Fruit fly (Drosophila melanogaster): ENCODE results near the gene CG5708.
A peak's percentile ranks its signal among the peaks of the same experiment; 100 is the strongest.

Gene CG5708

DNA sequence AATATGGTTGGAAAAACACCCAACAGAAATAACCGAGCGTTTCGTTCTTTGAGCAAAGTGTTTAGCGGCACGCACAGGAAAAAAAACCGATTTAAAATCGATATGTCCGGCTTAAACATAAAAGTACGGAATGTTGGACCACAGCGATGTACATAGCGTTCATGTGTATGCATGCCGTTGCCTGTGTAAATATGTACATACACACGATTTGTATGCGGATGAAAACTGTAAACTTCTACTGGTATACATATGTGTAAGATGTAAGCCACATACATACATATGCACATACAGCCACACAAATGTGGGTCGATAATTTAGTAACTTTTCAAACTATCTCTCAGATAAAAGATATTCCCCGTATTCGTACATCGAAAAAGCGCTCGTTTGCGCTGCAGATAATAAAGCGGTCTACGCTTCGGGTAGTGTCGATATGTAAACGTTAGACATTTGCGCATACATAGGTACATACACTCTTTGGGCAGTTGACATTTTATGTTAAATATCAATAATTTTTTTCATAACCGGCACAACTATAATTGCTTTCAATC is 23.1 kb upstream of the CG5708 start:
- TF ChIP-seq CG8478 (optimal IDR thresholded peaks at IDR 0.05): no peak
- TF ChIP-seq CTCF (optimal IDR thresholded peaks at IDR 0.05): no peak

DNA sequence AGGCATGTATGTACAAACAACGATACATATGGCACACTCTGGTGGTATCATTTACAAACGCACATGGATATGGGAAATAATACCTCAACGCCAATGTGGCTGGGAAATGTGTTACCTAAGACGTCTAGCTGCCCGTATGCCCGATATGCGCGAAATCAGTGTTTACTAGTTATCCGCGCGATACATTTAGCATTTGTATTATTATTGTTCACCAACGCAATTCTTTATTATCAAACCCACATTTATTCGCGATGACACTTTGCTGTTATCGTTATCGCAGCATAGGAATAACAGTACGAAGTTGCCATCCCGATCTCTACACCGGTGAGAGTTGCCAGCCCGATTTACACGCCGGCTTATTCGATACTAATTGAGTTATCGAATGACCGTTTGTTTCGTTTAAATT is 20.2 kb upstream of the CG5708 start, which contains the start of gene chico:
TSS of gene chico (minus strand) at position 294 of the 406 bp plus-strand sequence.
- TF ChIP-seq CG8478 (optimal IDR thresholded peaks at IDR 0.05): no peak
- TF ChIP-seq CTCF (optimal IDR thresholded peaks at IDR 0.05): peak; percentile 45 to 46

DNA sequence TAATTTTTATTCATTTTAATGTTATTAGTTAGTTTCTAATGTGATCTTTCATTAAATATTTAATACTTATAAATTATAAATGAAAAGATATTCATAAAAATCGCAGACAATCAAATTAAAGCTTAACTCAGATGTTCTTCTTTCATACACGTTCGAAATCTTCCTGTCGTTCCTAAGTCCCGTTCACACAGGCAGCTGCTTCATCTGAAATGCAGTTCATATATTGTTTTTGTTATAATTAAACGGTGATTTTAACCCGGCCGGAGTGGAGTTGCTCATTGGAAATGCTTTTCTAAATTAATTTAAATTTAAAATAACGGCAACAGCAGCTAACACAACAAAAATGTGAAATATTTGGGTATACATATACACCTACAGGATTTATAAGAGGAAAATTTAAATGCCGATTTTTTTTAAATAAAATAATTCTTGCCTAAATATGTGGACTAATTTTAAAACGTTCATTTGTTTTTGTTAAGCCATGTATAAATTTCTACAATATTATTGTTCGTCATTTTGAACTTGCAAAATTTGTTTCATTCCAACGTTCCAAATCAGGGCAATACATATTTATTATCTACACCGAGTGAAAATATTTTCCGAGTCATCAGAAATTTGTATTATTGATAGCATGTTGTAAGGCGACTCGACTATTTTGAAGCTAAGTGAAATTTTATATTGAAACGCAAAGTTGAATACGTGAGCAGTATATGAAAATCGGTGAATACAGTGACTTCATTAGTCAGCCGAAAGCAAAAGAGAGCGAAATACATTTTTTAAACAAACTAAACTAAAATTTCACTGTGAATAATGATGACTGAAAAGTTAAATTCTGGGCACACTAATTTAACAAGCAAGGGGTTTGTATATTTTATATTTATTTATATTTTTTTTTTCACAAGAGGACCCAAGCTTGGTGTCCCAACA is 12.4 kb upstream of the CG5708 start, which contains the start of gene me31B:
TSS of gene me31B (plus strand) at position 616 of the 927 bp plus-strand sequence.
- TF ChIP-seq CTCF (optimal IDR thresholded peaks at IDR 0.05) (no peak), CG8478 (optimal IDR thresholded peaks at IDR 0.05) (no peak)

DNA sequence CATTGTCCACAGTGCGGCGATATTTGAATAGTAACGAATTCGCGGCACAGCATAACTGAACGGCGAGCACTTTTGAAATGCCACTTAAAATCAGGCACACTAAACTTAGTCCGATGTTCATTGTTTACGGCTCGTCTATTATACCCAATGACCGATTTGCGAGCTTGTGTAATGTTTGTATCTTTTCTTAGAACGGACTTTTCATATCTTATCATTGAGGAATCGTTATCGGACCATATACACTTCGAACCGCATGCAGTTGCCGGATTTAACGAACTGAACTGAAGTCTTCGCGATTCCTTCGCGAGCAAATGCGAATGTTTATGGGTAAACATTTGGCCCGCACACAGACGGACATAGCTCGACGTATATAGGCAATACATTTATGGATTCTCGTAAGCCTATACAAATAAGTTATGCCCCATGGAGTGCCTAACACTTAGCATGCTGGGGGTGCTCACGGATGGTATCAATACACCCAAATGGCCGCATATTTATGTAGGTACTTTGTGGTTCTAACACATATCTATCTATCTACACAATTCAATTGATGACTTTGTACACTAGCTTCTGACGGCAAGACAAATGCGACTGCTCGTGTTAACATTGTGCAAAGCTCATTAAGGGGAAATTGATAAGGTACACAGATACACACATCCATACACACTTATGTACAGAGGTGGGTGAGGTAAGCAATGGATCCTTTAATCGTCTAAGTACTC is 11.3 kb upstream of the CG5708 start, which contains the start of gene mthl15:
TSS of gene mthl15 (minus strand) at position 593 of the 722 bp plus-strand sequence.
- TF ChIP-seq CG8478 (optimal IDR thresholded peaks at IDR 0.05) (no peak), CTCF (optimal IDR thresholded peaks at IDR 0.05) (no peak)

DNA sequence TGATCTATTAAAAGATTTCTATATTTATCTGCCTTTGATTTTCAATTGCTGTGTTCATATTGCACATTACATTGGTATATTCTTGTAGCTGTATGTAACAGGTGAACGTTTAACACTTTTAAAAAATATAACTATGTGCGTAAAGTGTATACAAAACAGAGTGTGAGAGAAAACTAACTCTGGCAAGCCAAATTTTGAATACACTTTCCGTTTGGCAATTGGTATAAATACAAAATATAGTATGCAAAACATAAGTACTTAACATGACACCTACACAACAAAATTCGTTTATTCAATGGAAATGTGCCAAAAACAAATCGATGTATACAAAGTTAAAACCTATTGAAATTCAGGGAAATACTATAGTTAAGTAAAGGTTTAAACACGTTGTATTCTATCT is 6.2 kb upstream of the CG5708 start:
- TF ChIP-seq CTCF (optimal IDR thresholded peaks at IDR 0.05) (no peak), CG8478 (optimal IDR thresholded peaks at IDR 0.05) (no peak)

DNA sequence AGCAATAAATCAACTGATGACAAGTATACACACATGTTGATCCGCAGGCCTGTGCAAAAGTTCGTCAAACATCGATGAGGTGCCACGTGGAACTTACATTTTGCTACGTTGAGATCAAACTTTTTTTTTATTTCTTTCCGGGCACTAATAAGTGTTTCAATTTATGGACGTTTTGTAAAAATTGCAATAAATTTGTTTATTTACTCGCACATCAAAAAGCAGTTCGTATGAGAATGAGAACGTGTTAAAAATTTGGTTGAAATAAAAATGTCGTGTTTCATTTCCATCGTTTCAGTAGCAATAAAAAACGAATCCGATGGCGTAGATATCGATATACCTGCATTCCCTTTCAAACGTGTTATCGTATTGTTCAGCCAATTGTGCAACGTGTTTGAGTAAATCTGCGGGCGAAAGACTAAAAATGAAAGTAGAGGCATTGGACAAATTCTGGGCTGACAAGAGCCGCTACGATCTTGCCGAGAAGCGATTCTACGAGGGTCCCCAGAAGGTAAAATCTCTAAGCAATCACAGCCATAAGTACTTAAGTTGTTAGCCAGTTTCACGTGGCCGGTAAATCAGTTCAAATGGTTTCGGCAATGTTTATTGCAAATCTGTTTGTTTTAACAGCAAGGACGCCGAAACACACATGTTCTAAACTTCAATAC is 5.7 kb upstream of the CG5708 start, which contains the start of gene eEF1delta:
TSS of gene eEF1delta (plus strand) at position 356 of the 665 bp plus-strand sequence.
- TF ChIP-seq CTCF (optimal IDR thresholded peaks at IDR 0.05) (no peak), CG8478 (optimal IDR thresholded peaks at IDR 0.05) (no peak)

DNA sequence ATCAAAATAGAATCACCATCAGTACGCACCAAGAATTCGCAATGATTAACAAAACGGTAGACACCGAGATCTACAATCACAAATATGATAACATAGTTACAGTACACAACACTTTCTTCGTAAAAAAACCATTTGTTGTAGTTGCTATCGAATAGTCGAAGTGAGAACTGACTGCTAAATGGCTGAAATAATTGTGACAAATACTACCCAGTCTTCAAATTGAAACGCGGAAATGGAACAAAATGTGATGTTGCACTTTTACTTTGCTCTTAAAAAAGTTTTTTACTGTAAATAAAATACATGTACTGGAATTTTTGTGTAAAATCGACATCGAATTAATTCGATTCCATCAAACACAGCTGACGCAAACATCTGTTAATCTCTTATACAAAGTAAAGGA is 4.9 kb upstream of the CG5708 start, which contains the start of gene ova:
TSS of gene ova (minus strand) at position 183 of the 400 bp plus-strand sequence.
- TF ChIP-seq CTCF (optimal IDR thresholded peaks at IDR 0.05) (no peak), CG8478 (optimal IDR thresholded peaks at IDR 0.05) (no peak)

DNA sequence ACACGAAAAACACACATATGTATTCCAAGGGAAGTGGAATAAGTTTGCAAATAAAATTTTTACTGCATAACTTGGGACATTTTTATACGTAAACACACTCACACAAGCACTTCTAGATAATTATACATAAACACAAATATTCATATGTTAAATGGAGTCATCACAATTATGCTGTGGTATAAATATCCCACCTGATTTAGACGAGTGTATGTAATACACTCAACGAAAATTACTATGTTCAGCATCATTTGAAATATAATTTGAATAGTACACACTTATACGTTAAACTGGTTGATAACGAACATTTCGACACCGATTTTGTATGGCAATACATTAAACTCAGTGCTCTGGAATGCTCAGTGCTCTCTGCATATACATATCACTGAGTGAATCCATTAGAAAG is 4.5 kb upstream of the CG5708 start:
- no peak for TF ChIP-seq CG8478 (optimal IDR thresholded peaks at IDR 0.05)
- no peak for TF ChIP-seq CTCF (optimal IDR thresholded peaks at IDR 0.05)

DNA sequence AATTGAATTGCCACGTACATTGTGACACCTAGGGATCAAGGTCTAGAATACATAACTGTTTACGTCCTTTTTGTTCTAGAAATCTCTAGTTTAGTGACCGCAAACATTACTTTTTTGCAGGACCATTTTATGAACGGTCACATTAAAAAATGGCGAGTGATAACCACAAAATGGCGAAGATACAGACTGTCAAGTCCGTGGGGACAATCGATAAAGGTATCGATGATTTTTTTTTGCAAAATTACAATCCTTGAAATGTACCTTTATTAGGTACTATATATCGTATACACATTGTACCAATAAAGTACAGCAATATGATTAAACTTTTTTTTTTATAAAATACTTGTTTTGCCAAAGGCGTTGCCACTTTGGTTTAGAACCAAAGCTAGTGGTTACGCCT is 3.8 kb upstream of the CG5708 start:
- TF ChIP-seq CTCF (optimal IDR thresholded peaks at IDR 0.05): no peak
- TF ChIP-seq CG8478 (optimal IDR thresholded peaks at IDR 0.05): no peak

DNA sequence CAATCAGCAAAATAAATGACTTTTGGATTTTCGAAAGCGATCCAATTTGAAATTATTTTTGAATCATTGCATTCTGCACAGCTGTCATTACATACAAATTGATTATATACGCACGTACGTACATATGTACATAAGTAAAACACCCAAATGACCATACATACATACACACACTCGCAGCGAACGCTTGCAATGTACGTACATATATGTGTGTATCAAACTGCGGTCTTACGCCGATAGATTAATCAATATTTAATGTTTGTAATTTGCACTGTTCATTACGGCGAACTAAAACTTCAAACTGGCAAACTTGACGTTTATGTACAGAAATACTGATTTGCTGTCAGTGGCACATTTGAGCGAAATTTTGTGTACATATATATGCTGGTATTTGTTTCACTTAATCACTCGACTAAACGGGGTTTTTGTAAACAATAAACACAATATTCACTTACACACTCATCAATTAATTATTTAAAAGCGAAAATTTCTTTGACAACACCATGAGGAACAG is 340 bp downstream of the CG5708 start:
- TF ChIP-seq CG8478 (optimal IDR thresholded peaks at IDR 0.05): no peak
- TF ChIP-seq CTCF (optimal IDR thresholded peaks at IDR 0.05): no peak

DNA sequence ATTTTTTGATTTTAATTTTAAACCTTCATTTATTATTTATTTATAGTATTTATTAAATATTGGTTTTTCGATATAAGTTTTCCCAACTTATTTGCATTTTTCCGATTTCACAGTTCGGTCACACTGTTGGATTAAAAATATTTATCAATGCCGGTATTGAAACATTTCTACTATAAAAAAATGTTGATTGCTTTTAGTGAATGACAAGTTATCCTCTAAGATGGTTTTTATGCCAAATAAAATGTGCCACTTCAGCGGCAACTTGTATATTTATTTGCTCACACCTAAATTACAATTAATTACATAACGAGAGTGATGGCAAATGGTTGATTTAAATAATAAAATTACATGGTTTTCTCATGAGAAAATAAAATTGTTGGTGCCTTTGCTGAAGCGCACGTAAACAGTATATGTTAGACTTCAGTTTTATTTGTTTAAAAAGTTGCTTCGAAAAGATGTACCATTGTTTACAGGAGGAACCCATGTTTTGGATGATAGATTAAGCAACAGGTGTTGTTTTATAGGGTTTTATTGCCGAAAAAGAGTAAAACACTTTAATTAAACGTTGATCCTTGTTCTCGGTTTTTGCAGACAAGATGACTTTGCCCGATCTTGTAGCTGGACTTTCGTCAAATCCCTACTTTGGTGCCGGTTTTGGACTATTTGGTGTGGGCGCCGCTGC is 3.9 kb downstream of the CG5708 start, which contains the start of gene Bcs1:
TSS of gene Bcs1 (plus strand) at position 108 of the 682 bp plus-strand sequence.
- TF ChIP-seq CG8478 (optimal IDR thresholded peaks at IDR 0.05): no peak
- TF ChIP-seq CTCF (optimal IDR thresholded peaks at IDR 0.05): no peak

DNA sequence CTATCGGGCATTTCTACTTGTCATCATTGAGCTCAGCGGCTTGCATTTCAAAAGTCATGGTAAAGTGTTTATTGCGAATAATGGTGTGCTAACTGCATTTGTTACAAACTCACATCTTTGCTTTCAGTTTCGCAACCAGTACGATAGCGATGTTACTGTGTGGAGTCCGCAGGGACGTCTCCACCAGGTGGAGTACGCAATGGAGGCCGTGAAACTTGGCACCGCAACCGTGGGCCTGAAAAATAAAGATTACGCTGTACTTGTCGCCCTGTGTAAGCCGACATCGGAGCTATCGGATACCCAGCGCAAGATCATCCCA is 5.3 kb downstream of the CG5708 start:
- no peak for TF ChIP-seq CG8478 (optimal IDR thresholded peaks at IDR 0.05)
- no peak for TF ChIP-seq CTCF (optimal IDR thresholded peaks at IDR 0.05)

DNA sequence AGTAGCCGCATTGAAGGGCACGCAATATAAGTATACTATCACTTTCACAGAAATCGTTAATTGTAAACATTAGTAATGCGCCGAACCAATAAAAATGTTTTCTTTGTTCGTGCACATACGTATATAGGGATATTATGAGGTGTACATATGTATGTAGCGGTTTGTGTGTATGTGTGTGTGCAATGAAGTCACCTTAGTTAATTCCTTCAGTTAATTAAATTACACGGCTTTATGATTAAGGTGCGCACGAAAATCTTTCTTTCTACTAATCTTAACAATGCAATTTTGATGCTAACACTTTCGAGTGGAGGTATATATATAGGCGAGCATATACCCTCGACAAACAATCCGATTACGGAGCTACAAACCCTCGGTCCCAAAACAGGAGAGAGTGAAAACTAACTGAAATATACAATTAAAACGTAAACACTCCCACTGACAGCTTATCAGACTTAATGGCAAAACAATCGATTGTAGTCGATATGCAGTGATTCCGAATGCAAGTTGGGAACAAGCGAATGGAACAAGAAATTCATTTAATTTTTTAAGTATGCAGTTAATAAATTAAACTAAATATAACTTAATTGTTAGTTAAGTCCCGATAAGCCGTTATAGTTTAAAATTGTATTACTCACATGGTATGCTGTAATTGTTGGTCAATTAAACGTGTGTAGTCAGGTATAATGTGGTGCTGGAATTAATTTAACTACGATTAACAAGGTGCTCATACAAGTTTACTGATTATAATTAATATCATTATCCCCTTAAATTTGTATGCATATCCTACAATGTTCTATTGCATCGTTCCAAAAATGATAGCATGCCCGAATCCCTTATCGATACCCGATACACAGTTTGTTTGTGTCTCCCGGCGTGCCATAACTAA is 5.9 kb downstream of the CG5708 start, which contains the start of the genes Npc1a and Prosalpha6:
TSS of gene Npc1a (minus strand) at position 716 of the 886 bp plus-strand sequence.
TSS of gene Prosalpha6 (plus strand) at position 851 of the 886 bp plus-strand sequence.
- TF ChIP-seq CTCF (optimal IDR thresholded peaks at IDR 0.05): no peak
- no peak for TF ChIP-seq CG8478 (optimal IDR thresholded peaks at IDR 0.05)
